Fruit fly (Drosophila melanogaster): Measurements from ENCODE around the gene Dip-B.

Dip-B gene

DNA sequence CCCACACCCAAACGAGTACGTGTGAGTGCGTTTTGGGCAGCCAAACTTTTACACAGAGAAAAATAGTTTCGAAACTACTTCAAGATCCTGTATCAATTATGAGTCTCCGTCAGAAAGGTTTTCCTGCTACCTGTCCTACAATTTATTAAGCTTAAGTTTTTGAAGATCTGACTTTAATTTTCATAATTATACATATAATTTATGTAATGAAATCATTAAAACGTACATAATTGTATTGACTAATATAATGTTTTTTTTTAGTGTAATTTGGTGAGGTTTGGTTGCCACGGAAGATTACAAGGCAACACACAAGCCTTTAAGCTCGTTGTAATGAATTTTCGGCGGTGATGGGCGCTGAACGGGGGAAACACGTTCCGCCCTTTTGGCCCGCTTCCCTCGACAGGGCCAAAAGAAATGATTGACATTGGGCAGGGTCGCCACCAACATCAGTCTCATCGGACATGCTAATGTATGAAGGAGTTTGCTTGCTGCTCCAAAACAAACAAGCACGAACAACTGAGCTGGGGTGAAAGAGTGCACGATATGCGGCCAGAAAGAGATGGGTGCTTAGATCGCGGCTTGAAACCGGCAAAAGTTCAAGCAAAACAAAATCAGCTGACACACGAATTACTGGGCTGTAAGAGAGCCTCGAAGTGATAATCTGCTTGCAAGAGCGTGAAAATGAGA lies 12.0 kb downstream of the Dip-B start (continued):
- TF ChIP-seq CG17912 (GFP tag; optimal IDR thresholded peaks at IDR 0.05), result no peak
- no peak for TF ChIP-seq cwo (GFP tag; optimal IDR thresholded peaks at IDR 0.05)
- TF ChIP-seq C15 (GFP tag; IDR thresholded peaks at IDR 0.05), result no peak
- TF ChIP-seq MBD-R2 (GFP tag; IDR thresholded peaks at IDR 0.05), result no peak
- peak; percentile 73 for TF ChIP-seq Xbp1 (GFP tag; optimal IDR thresholded peaks at IDR 0.05)
- TF ChIP-seq zen2 (GFP tag; IDR thresholded peaks at IDR 0.05; ENCODE audit: partially characterized antibody), result no peak
- no peak for TF ChIP-seq Dfd (GFP tag; optimal IDR thresholded peaks at IDR 0.05)
- peak; percentile 40 for TF ChIP-seq Jarid2 (GFP tag; optimal IDR thresholded peaks at IDR 0.05)
- peak; percentile 53 for TF ChIP-seq CG17568 (GFP tag; optimal IDR thresholded peaks at IDR 0.05)
- TF ChIP-seq fd96Cb (tag; optimal IDR thresholded peaks at IDR 0.05), result peak; percentile 77
- peak in 1 of 3 experiments; percentile 21 for TF ChIP-seq Stat92E (GFP tag; optimal IDR thresholded peaks at IDR 0.05)
- TF ChIP-seq CG15601 (tag; optimal IDR thresholded peaks at IDR 0.05), result peak; percentile 82
- peak; percentile 62 for TF ChIP-seq dysf (GFP tag; IDR thresholded peaks at IDR 0.05)
- no peak for TF ChIP-seq CG2120 (GFP tag; optimal IDR thresholded peaks at IDR 0.05)
- TF ChIP-seq Sin3A (optimal IDR thresholded peaks at IDR 0.05), result no peak
- TF ChIP-seq ttk (GFP tag; IDR thresholded peaks at IDR 0.05), result peak; percentile 41; the same call in 1 of the 2 replicates
- peak; percentile 71 for TF ChIP-seq gcm (GFP tag; optimal IDR thresholded peaks at IDR 0.05)
- no peak for TF ChIP-seq CG14860 (GFP tag; IDR thresholded peaks at IDR 0.05; ENCODE audit: partially characterized antibody)
- TF ChIP-seq z (GFP tag; IDR thresholded peaks at IDR 0.05), result no peak
- TF ChIP-seq lab (GFP tag; optimal IDR thresholded peaks at IDR 0.05), result peak; percentile 59
- TF ChIP-seq Deaf1 (tag; optimal IDR thresholded peaks at IDR 0.05), result peak; percentile 13
- no peak for TF ChIP-seq CG13287 (GFP tag; IDR thresholded peaks at IDR 0.05; ENCODE audit: partially characterized antibody)
- peak; percentile 36 for TF ChIP-seq Hsf (GFP tag; optimal IDR thresholded peaks at IDR 0.05)
- TF ChIP-seq CG17802 (tag; optimal IDR thresholded peaks at IDR 0.05), result peak; percentile 38
- TF ChIP-seq CG11696 (GFP tag; IDR thresholded peaks at IDR 0.05), result 0 out of 2 replicates have a peak, but pooled peaks have one; percentile 25
- TF ChIP-seq sens (GFP tag), result peak; percentile 91
- no peak for TF ChIP-seq HLH54F (GFP tag; optimal IDR thresholded peaks at IDR 0.05)
- TF ChIP-seq CG14050 (GFP tag; IDR thresholded peaks at IDR 0.05), result peak; percentile 33; the same call in 2 of the 3 replicates
- peak; percentile 67 for TF ChIP-seq ara (GFP tag; IDR thresholded peaks at IDR 0.05)
- TF ChIP-seq CG10431 (GFP tag; optimal IDR thresholded peaks at IDR 0.05), result peak; percentile 64
- TF ChIP-seq CG17328 (GFP tag; IDR thresholded peaks at IDR 0.05), result peak; percentile 60
- TF ChIP-seq CG1024 (GFP tag; IDR thresholded peaks at IDR 0.05), result peak; percentile 58
- TF ChIP-seq usp (GFP tag; optimal IDR thresholded peaks at IDR 0.05), result no peak
- peak; percentile 33 for TF ChIP-seq CG18764 (GFP tag; optimal IDR thresholded peaks at IDR 0.05)
- no peak for TF ChIP-seq CG16779 (GFP tag; IDR thresholded peaks at IDR 0.05)
- no peak for TF ChIP-seq Doc2 (GFP tag; IDR thresholded peaks at IDR 0.05)
- peak; percentile 31; the same call in 1 of the 2 replicates for TF ChIP-seq chm (GFP tag; IDR thresholded peaks at IDR 0.05)
- TF ChIP-seq NK7.1 (GFP tag; optimal IDR thresholded peaks at IDR 0.05), result peak; percentile 10
- TF ChIP-seq dpn (GFP tag; optimal IDR thresholded peaks at IDR 0.05), result peak in 1 of 2 experiments; percentile 62
- no peak for TF ChIP-seq CG15073 (GFP tag; optimal IDR thresholded peaks at IDR 0.05)
- peak; percentile 54 for TF ChIP-seq CG10462 (GFP tag; optimal IDR thresholded peaks at IDR 0.05)
- TF ChIP-seq fd3F (GFP tag; optimal IDR thresholded peaks at IDR 0.05), result peak; percentile 2
- no peak for TF ChIP-seq Dad (GFP tag; optimal IDR thresholded peaks at IDR 0.05)
- no peak for TF ChIP-seq CG16863 (GFP tag; optimal IDR thresholded peaks at IDR 0.05)
- no peak for TF ChIP-seq CG12104 (GFP tag; optimal IDR thresholded peaks at IDR 0.05)
- no peak for TF ChIP-seq ems (GFP tag; optimal IDR thresholded peaks at IDR 0.05)
- peak; percentile 25 for TF ChIP-seq CG11723 (GFP tag; optimal IDR thresholded peaks at IDR 0.05)
- peak; percentile 78 for TF ChIP-seq D19A (tag; optimal IDR thresholded peaks at IDR 0.05)
- no peak for TF ChIP-seq CG2199 (GFP tag; IDR thresholded peaks at IDR 0.05)
- TF ChIP-seq Hr51 (GFP tag; optimal IDR thresholded peaks at IDR 0.05), result peak in 1 of 2 experiments; percentile 74

All from whole organism, embryonic.